Fruit fly (Drosophila melanogaster) whole organism, embryonic: ENCODE results near the gene PolE2.

Experiments
- Blimp-1 ChIP-seq: fragments of 200-800 bp; sonication (Bioruptor generic); optimal IDR thresholded peaks from 3 replicates; lab custom pipeline; 2018; ENCODE audit warnings: missing biosample characterization, missing genetic modification characterization, mild to moderate bottlenecking, moderate library complexity, missing genetic modification reagents
- CG10366 ChIP-seq: fragments of 200-800 bp; sonication (Bioruptor generic); IDR thresholded peaks from 2 replicates; pipeline ENCODE4 v1.3.6; 2022; ENCODE audit warnings: missing biosample characterization, missing genetic modification characterization
- CG12659 ChIP-seq: fragments of 200-800 bp; sonication (Bioruptor generic); optimal IDR thresholded peaks from 3 replicates; lab custom pipeline; 2017; ENCODE audit warnings: mild to moderate bottlenecking, missing biosample characterization, missing genetic modification reagents, missing genetic modification characterization
- CG14710 ChIP-seq: fragments of 200-800 bp; sonication (Bioruptor generic); optimal IDR thresholded peaks from 3 replicates; lab custom pipeline; 2019; ENCODE audit warnings: missing biosample characterization, mild to moderate bottlenecking, missing genetic modification characterization, moderate library complexity
- CG15601 ChIP-seq: fragments of 200-800 bp; sonication (Bioruptor generic); optimal IDR thresholded peaks from 3 replicates; lab custom pipeline; 2019; ENCODE audit warnings: missing biosample characterization, mild to moderate bottlenecking, missing genetic modification characterization, moderate library complexity
- CG8089 ChIP-seq: fragments of 200-800 bp; sonication (Bioruptor generic); optimal IDR thresholded peaks from 3 replicates; lab custom pipeline; 2016; ENCODE audit warnings: missing biosample characterization, missing genetic modification characterization
- CG9932 ChIP-seq: fragments of 200-800 bp; sonication (Bioruptor generic); IDR thresholded peaks from 2 replicates; pipeline ENCODE4 v1.3.6; 2022; ENCODE audit warnings: missing biosample characterization, missing genetic modification characterization
- Hand ChIP-seq: fragments of 200-800 bp; sonication (Bioruptor generic); optimal IDR thresholded peaks from 2 replicates; lab custom pipeline; 2017; ENCODE audit warnings: mild to moderate bottlenecking, missing biosample characterization, missing genetic modification reagents, missing genetic modification characterization
- Ravus ChIP-seq: fragments of 200-800 bp; sonication (Bioruptor generic); IDR thresholded peaks from 2 replicates; pipeline ENCODE4 v1.3.6; 2022; ENCODE audit warnings: missing biosample characterization, missing genetic modification characterization
- caup ChIP-seq: fragments of 200-800 bp; sonication (Bioruptor generic); optimal IDR thresholded peaks from 3 replicates; lab custom pipeline; 2017; ENCODE audit warnings: missing biosample characterization, mild to moderate bottlenecking, missing genetic modification characterization, moderate library complexity; ENCODE audit not compliant: severe bottlenecking
- disco-r ChIP-seq: fragments of 200-800 bp; sonication (Bioruptor generic); optimal IDR thresholded peaks from 2 replicates; lab custom pipeline; 2016; ENCODE audit warnings: missing biosample characterization, missing genetic modification characterization
- esg ChIP-seq: fragments of 200-800 bp; sonication (Bioruptor generic); conservative IDR thresholded peaks from 2 replicates; pipeline ENCODE4 v1.3.6; 2022; ENCODE audit warnings: missing biosample characterization, missing genetic modification characterization
- exex ChIP-seq: fragments of 200-800 bp; sonication (Bioruptor generic); optimal IDR thresholded peaks from 4 replicates; lab custom pipeline; 2018; ENCODE audit warnings: missing biosample characterization, mild to moderate bottlenecking, missing genetic modification characterization, moderate library complexity
- fd102C ChIP-seq: fragments of 200-800 bp; sonication (Bioruptor generic); optimal IDR thresholded peaks from 2 replicates; lab custom pipeline; 2018; ENCODE audit warnings: missing biosample characterization, mild to moderate bottlenecking, missing genetic modification characterization, moderate library complexity
- grn ChIP-seq: fragments of 200-800 bp; sonication (Bioruptor generic); optimal IDR thresholded peaks from 3 replicates; lab custom pipeline; 2017; ENCODE audit warnings: missing biosample characterization, missing genetic modification characterization
- gsb ChIP-seq: fragments of 200-800 bp; sonication (Bioruptor generic); IDR thresholded peaks from 2 replicates; pipeline ENCODE4 v1.3.6; 2022; ENCODE audit warnings: missing biosample characterization, missing genetic modification characterization
- hbn ChIP-seq: fragments of 200-800 bp; sonication (Bioruptor generic); IDR thresholded peaks from 2 replicates; pipeline ENCODE4 v1.3.6; 2022; ENCODE audit warnings: missing biosample characterization, missing genetic modification characterization; ENCODE audit not compliant: partially characterized antibody
- lmd ChIP-seq: fragments of 200-800 bp; sonication (Bioruptor generic); IDR thresholded peaks from 2 replicates; pipeline ENCODE4 v1.3.6; 2022; ENCODE audit warnings: missing biosample characterization, missing genetic modification characterization
- peb ChIP-seq: fragments of 200-800 bp; sonication (Bioruptor generic); IDR thresholded peaks from 2 replicates; pipeline ENCODE4 v1.3.6; 2022; ENCODE audit warnings: missing biosample characterization, missing genetic modification characterization
- pros ChIP-seq: fragments of 200-800 bp; sonication (Bioruptor generic); optimal IDR thresholded peaks from 3 replicates; lab custom pipeline; 2019; ENCODE audit warnings: missing biosample characterization, mild to moderate bottlenecking, missing genetic modification characterization, moderate library complexity
- repo ChIP-seq: fragments of 200-800 bp; sonication (Bioruptor generic); optimal IDR thresholded peaks from 2 replicates; lab custom pipeline; 2016; ENCODE audit warnings: missing biosample characterization, missing genetic modification characterization
- ro ChIP-seq: fragments of 200-800 bp; sonication (Bioruptor generic); IDR thresholded peaks from 2 replicates; pipeline ENCODE4 v1.3.6; 2022; ENCODE audit warnings: missing biosample characterization, missing genetic modification characterization
- wor ChIP-seq: fragments of 200-800 bp; sonication (Bioruptor generic); IDR thresholded peaks from 2 replicates; pipeline ENCODE4 v1.3.6; 2022; ENCODE audit warnings: missing biosample characterization, missing genetic modification characterization
- z ChIP-seq: fragments of 200-800 bp; sonication (Bioruptor generic); IDR thresholded peaks from 3 replicates; pipeline ENCODE4 v1.3.6; 2022; ENCODE audit warnings: missing biosample characterization, missing genetic modification characterization

The PolE2 gene

dm6 chr3L:5848929-5849328 is 48.3 kb downstream of the PolE2 start (continued):
- TF ChIP-seq pros: peak; percentile 16
- TF ChIP-seq lmd: 0 out of 2 replicates have a peak, but pooled peaks have one; percentile 8
- TF ChIP-seq fd102C (GFP tag; lab: Kevin White, UChicago): no peak
- no peak for TF ChIP-seq CG8089 (GFP tag; lab: Kevin White, UChicago)
- TF ChIP-seq Hand (GFP tag; lab: Kevin White, UChicago): no peak
- no peak for TF ChIP-seq caup (GFP tag; lab: Kevin White, UChicago)
- no peak for TF ChIP-seq CG10366 (GFP tag; lab: Robert Waterston, UW)
- TF ChIP-seq repo (GFP tag; lab: Kevin White, UChicago): no peak
- TF ChIP-seq hbn (GFP tag; lab: Robert Waterston, UW): no peak
- TF ChIP-seq peb (GFP tag; lab: Robert Waterston, UW): no peak
- TF ChIP-seq ro (GFP tag; lab: Robert Waterston, UW): no peak
- no peak for TF ChIP-seq CG9932
- TF ChIP-seq gsb (GFP tag; lab: Robert Waterston, UW): no peak
- no peak for TF ChIP-seq CG12659 (GFP tag; lab: Kevin White, UChicago)
- TF ChIP-seq wor (GFP tag; lab: Robert Waterston, UW): no peak
- TF ChIP-seq CG14710 (tag; lab: Kevin White, UChicago): no peak
- no peak for TF ChIP-seq grn (GFP tag; lab: Kevin White, UChicago)
- no peak for TF ChIP-seq disco-r
- TF ChIP-seq exex (tag; lab: Kevin White, UChicago): no peak
- TF ChIP-seq z (GFP tag; lab: Robert Waterston, UW): peak; percentile 55; the same call in 1 of the 3 replicates
- TF ChIP-seq CG15601 (tag; lab: Kevin White, UChicago): peak; percentile 25
- no peak for TF ChIP-seq Ravus (GFP tag; lab: Robert Waterston, UW)
- no peak for TF ChIP-seq esg (GFP tag; lab: Robert Waterston, UW)
- peak; percentile 13 for TF ChIP-seq Blimp-1 (GFP tag; lab: Kevin White, UChicago)
